Fruit fly (Drosophila melanogaster): ENCODE measurements around the gene CG9331.

Gene CG9331

dm6 chr2L:20811039-20811652, 11.5 kb upstream of the CG9331 start (continued):
- TF ChIP-seq Optix (GFP tag; IDR thresholded peaks at IDR 0.05) (no peak; the same call in 2 of the 3 replicates), Blimp-1 (GFP tag; optimal IDR thresholded peaks at IDR 0.05) (peak; percentile 68), CG13894 (tag; optimal IDR thresholded peaks at IDR 0.05) (no peak), rib (GFP tag; IDR thresholded peaks at IDR 0.05) (no peak), CG17359 (tag; optimal IDR thresholded peaks at IDR 0.05) (peak; percentile 74), CG18599 (GFP tag; optimal IDR thresholded peaks at IDR 0.05) (peak; percentile 46), Hand (GFP tag; optimal IDR thresholded peaks at IDR 0.05) (no peak), vnd (GFP tag; IDR thresholded peaks at IDR 0.05; ENCODE audit: partially characterized antibody) (no peak), Ptx1 (GFP tag; IDR thresholded peaks at IDR 0.05) (peak; percentile 72), CG11247 (GFP tag; IDR thresholded peaks at IDR 0.05) (no peak), sens (GFP tag) (peak; percentile 72), NFAT (GFP tag; IDR thresholded peaks at IDR 0.05) (no peak), Gsc (GFP tag; IDR thresholded peaks at IDR 0.05) (no peak), tin (GFP tag; optimal IDR thresholded peaks at IDR 0.05) (peak; percentile 16), en (GFP tag; optimal IDR thresholded peaks at IDR 0.05) (no peak), D (optimal IDR thresholded peaks at IDR 0.05) (no peak), D (GFP tag; optimal IDR thresholded peaks at IDR 0.05) (peak; percentile 17), stc (GFP tag; IDR thresholded peaks at IDR 0.05) (0 out of 2 replicates have a peak, but pooled peaks have one; percentile 30), Awh (GFP tag; IDR thresholded peaks at IDR 0.05) (peak; percentile 57; the same call in 1 of the 2 replicates), CG16779 (GFP tag; IDR thresholded peaks at IDR 0.05) (no peak), Tbp (GFP tag; optimal IDR thresholded peaks at IDR 0.05) (no peak), schlank (tag; optimal IDR thresholded peaks at IDR 0.05) (no peak), CG13296 (GFP tag; optimal IDR thresholded peaks at IDR 0.05) (peak; percentile 68), stwl (tag; optimal IDR thresholded peaks at IDR 0.05) (no peak), caup (GFP tag; optimal IDR thresholded peaks at IDR 0.05; ENCODE audit: severe bottlenecking) (no peak), CG7556 (GFP tag; optimal IDR thresholded peaks at IDR 0.05) (peak; percentile 37), CG30403 (GFP tag; optimal IDR thresholded peaks at IDR 0.05) (peak; percentile 57), Aef1 (GFP tag; IDR thresholded peaks at IDR 0.05) (0 out of 3 replicates have a peak, but pooled peaks have one; percentile 20), YL-1 (GFP tag; optimal IDR thresholded peaks at IDR 0.05) (no peak), peb (GFP tag; IDR thresholded peaks at IDR 0.05) (no peak), Xbp1 (GFP tag; optimal IDR thresholded peaks at IDR 0.05) (peak; percentile 52), maf-S (GFP tag; optimal IDR thresholded peaks at IDR 0.05) (no peak), CG6765 (GFP tag; optimal IDR thresholded peaks at IDR 0.05) (no peak), MESR4 (GFP tag; optimal IDR thresholded peaks at IDR 0.05) (no peak), Xrp1 (GFP tag; IDR thresholded peaks at IDR 0.05) (peak; percentile 51; the same call in 1 of the 2 replicates), hkb (optimal IDR thresholded peaks at IDR 0.05) (no peak), hkb (GFP tag; IDR thresholded peaks at IDR 0.05) (peak; percentile 72), PHDP (tag; optimal IDR thresholded peaks at IDR 0.05) (peak; percentile 44), bowl (GFP tag; IDR thresholded peaks at IDR 0.05) (no peak), otp (GFP tag; IDR thresholded peaks at IDR 0.05) (no peak), CG1792 (GFP tag; optimal IDR thresholded peaks at IDR 0.05) (no peak), CG15073 (GFP tag; optimal IDR thresholded peaks at IDR 0.05) (no peak), ranshi (GFP tag; IDR thresholded peaks at IDR 0.05) (0 out of 2 replicates have a peak, but pooled peaks have one; percentile 27), CG1024 (GFP tag; IDR thresholded peaks at IDR 0.05) (no peak), insv (GFP tag; optimal IDR thresholded peaks at IDR 0.05) (no peak), dm (GFP tag; optimal IDR thresholded peaks at IDR 0.05) (no peak), HLH54F (GFP tag; optimal IDR thresholded peaks at IDR 0.05) (no peak), Jarid2 (GFP tag; optimal IDR thresholded peaks at IDR 0.05) (no peak), HLH4C (GFP tag; IDR thresholded peaks at IDR 0.05; ENCODE audit: partially characterized antibody) (no peak), Hsf (GFP tag; optimal IDR thresholded peaks at IDR 0.05) (peak; percentile 6), Side (GFP tag; optimal IDR thresholded peaks at IDR 0.05) (no peak)

All from whole organism, embryonic.